Fruit fly (Drosophila melanogaster): Measurements from ENCODE around the gene Jon99Fii.

Gene Jon99Fii

dm6 chr3R:30476367-30476766, 11.4 kb downstream of the Jon99Fii start, which contains the start of gene spdo:
Gene spdo, plus strand, starts transcription at chr3R:30476684.
- TF ChIP-seq CG3032 (tag; optimal IDR thresholded peaks at IDR 0.05) (no peak), eg (GFP tag; IDR thresholded peaks at IDR 0.05) (no peak), Eip75B (GFP tag; optimal IDR thresholded peaks at IDR 0.05) (no peak)

- TF ChIP-seq esn (GFP tag; optimal IDR thresholded peaks at IDR 0.05) (peak; percentile 18), Eip78C (GFP tag) (peak; percentile 50), Hr4 (GFP tag; optimal IDR thresholded peaks at IDR 0.05) (no peak), Eip93F (GFP tag; optimal IDR thresholded peaks at IDR 0.05) (no peak)
These were observed 11.8 kb downstream of the Jon99Fii start for dm6 chr3R:30475910-30476309.

- TF ChIP-seq fd85E (GFP tag; optimal IDR thresholded peaks at IDR 0.05) (no peak), CG7368 (GFP tag; optimal IDR thresholded peaks at IDR 0.05) (no peak), CG8319 (GFP tag; optimal IDR thresholded peaks at IDR 0.05) (no peak), eg (GFP tag; IDR thresholded peaks at IDR 0.05) (no peak), ss (GFP tag; optimal IDR thresholded peaks at IDR 0.05) (peak in 1 of 2 experiments; percentile 64)
These were observed 13.0 kb downstream of the Jon99Fii start for dm6 chr3R:30474667-30475213.

dm6 chr3R:30472331-30472730, 15.4 kb downstream of the Jon99Fii start:
- TF ChIP-seq CG34406 (GFP tag; optimal IDR thresholded peaks at IDR 0.05): no peak
- no peak for TF ChIP-seq Smox (GFP tag; optimal IDR thresholded peaks at IDR 0.05)

dm6 chr3R:30470690-30471089, 17.0 kb downstream of the Jon99Fii start:
- no peak for TF ChIP-seq CG15336 (GFP tag; IDR thresholded peaks at IDR 0.05)
- TF ChIP-seq Gug (GFP tag; IDR thresholded peaks at IDR 0.05): no peak
- no peak for TF ChIP-seq net (GFP tag; optimal IDR thresholded peaks at IDR 0.05)
- no peak for TF ChIP-seq CG6276 (GFP tag; optimal IDR thresholded peaks at IDR 0.05)
- no peak for TF ChIP-seq Sox14 (GFP tag; optimal IDR thresholded peaks at IDR 0.05)
- TF ChIP-seq CG11902 (GFP tag; optimal IDR thresholded peaks at IDR 0.05): no peak
- no peak for TF ChIP-seq Smox (GFP tag; optimal IDR thresholded peaks at IDR 0.05)
- no peak for TF ChIP-seq Hr38 (GFP tag; optimal IDR thresholded peaks at IDR 0.05)
- TF ChIP-seq lz (GFP tag; optimal IDR thresholded peaks at IDR 0.05): no peak
- no peak for TF ChIP-seq pdm3 (GFP tag; optimal IDR thresholded peaks at IDR 0.05)
- TF ChIP-seq Eip93F (GFP tag; optimal IDR thresholded peaks at IDR 0.05): no peak
- no peak for TF ChIP-seq Eip75B (GFP tag; optimal IDR thresholded peaks at IDR 0.05)

- TF ChIP-seq svp (GFP tag) (peak; percentile 20), CG8319 (GFP tag; optimal IDR thresholded peaks at IDR 0.05) (no peak), achi (GFP tag; optimal IDR thresholded peaks at IDR 0.05) (no peak), vri (GFP tag; optimal IDR thresholded peaks at IDR 0.05) (no peak), Sox102F (GFP tag; optimal IDR thresholded peaks at IDR 0.05) (no peak), CG11762 (GFP tag; optimal IDR thresholded peaks at IDR 0.05; ENCODE audit: insufficient read depth) (no peak)
These were observed 20.7 kb downstream of the Jon99Fii start for dm6 chr3R:30467062-30467461.

- peak; percentile 83 for TF ChIP-seq svp (GFP tag)
- peak; percentile 17 for TF ChIP-seq CG6276 (GFP tag; optimal IDR thresholded peaks at IDR 0.05)
- peak; percentile 7 for TF ChIP-seq CG1621 (tag; optimal IDR thresholded peaks at IDR 0.05)
- TF ChIP-seq Eip78C (GFP tag): peak; percentile 59
- TF ChIP-seq CG34406 (GFP tag; optimal IDR thresholded peaks at IDR 0.05): no peak
- no peak for TF ChIP-seq CG8319 (GFP tag; optimal IDR thresholded peaks at IDR 0.05)
- TF ChIP-seq CG6163 (GFP tag; IDR thresholded peaks at IDR 0.05): 0 out of 3 replicates have a peak, but pooled peaks have one; percentile 36
- TF ChIP-seq vri (GFP tag; optimal IDR thresholded peaks at IDR 0.05): peak; percentile 13
These were observed 21.2 kb downstream of the Jon99Fii start for dm6 chr3R:30466515-30466914.
